Worm (Caenorhabditis elegans) whole organism, midembryonic: ENCODE results near the gene C43H6.12.

Source experiments
- T22C8.4 ChIP-seq: fragments of 200-800 bp; sonication (Bioruptor generic); IDR thresholded peaks from 2 replicates; pipeline ENCODE4 v1.3.6; 2022; ENCODE audit warnings: missing genetic modification characterization, missing compliant biosample characterization
- cog-1 ChIP-seq: sonication (generic microtip); optimal IDR thresholded peaks from 2 replicates; lab custom pipeline; 2016; ENCODE audit warnings: missing genetic modification characterization, missing compliant biosample characterization
- flt-1 ChIP-seq: fragments of 200-800 bp; sonication (Bioruptor generic); IDR thresholded peaks from 2 replicates; pipeline ENCODE4 v1.3.6; 2022; ENCODE audit warnings: missing genetic modification characterization, missing compliant biosample characterization
- klf-2 ChIP-seq: fragments of 200-800 bp; sonication (Bioruptor generic); conservative IDR thresholded peaks from 2 replicates; pipeline ENCODE4 v1.3.6; 2022; ENCODE audit warnings: missing genetic modification reagents, missing genetic modification characterization, missing compliant biosample characterization
- med-1 ChIP-seq: sonication (generic microtip); optimal IDR thresholded peaks from 2 replicates; lab custom pipeline; 2017; ENCODE audit warnings: missing genetic modification characterization, mild to moderate bottlenecking, missing compliant biosample characterization, antibody characterized with exemption, missing genetic modification reagents; ENCODE audit not compliant: insufficient read depth
- ref-1 ChIP-seq: fragments of 200-800 bp; sonication (Bioruptor generic); conservative IDR thresholded peaks from 2 replicates; pipeline ENCODE4 v1.3.6; 2022; ENCODE audit warnings: missing genetic modification reagents, missing genetic modification characterization, missing compliant biosample characterization
- tab-1 ChIP-seq: fragments of 200-800 bp; sonication (Bioruptor generic); IDR thresholded peaks from 2 replicates; pipeline ENCODE4 v1.3.6; 2022; ENCODE audit warnings: missing genetic modification characterization, missing compliant biosample characterization
- ztf-23 ChIP-seq: fragments of 200-800 bp; sonication (Bioruptor generic); IDR thresholded peaks from 2 replicates; pipeline ENCODE4 v1.3.6; 2022; ENCODE audit warnings: missing genetic modification reagents, missing genetic modification characterization, missing compliant biosample characterization
- ztf-29 ChIP-seq: fragments of 200-800 bp; sonication (Bioruptor generic); IDR thresholded peaks from 2 replicates; pipeline ENCODE4 v1.3.6; 2022; ENCODE audit warnings: missing genetic modification reagents, missing genetic modification characterization, missing compliant biosample characterization

DNA sequence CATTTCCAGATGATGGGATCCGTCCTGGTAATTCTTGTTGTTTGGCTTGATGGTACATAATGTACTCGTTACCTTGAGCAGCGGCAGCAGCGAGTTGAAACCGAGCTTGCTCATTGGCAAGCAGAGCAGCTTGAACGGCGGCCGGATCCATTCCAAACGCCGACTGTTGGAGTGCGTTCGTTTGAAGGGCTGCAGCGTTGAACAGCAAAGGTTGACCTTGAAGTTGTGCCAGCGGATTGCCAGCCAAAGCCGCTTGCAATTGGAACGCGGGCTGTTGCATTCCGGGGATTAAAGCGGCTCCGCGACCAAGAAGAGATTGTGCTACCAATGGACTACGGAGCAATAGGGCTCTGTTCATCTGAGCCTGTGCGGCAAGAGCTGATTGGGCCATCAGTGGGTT, 36.8 kb downstream of the C43H6.12 start:
- TF ChIP-seq T22C8.4 (GFP tag; lab: Robert Waterston, UW) (no peak), flt-1 (no peak), cog-1 (tag; lab: Kevin White, UChicago) (no peak), ref-1 (GFP tag; lab: Robert Waterston, UW) (no peak), ztf-29 (no peak), ztf-23 (GFP tag; lab: Robert Waterston, UW) (no peak), med-1 (no peak), klf-2 (no peak), tab-1 (GFP tag; lab: Robert Waterston, UW) (no peak)
